Worm (Caenorhabditis elegans) whole organism, late embryonic: ENCODE data around the gene B0547.2.

Source experiments
- ets-4 ChIP-seq: sonication (generic microtip); optimal IDR thresholded peaks from 2 replicates; lab custom pipeline; 2016; ENCODE audit warnings: missing genetic modification characterization, missing compliant biosample characterization
- nhr-11 ChIP-seq: fragments of 150-350 bp; optimal IDR thresholded peaks from 2 replicates; lab custom pipeline; 2014; ENCODE audit warnings: missing biosample characterization, missing genetic modification characterization

ce11 chrIV:5682547-5683234, 36.9 kb downstream of the B0547.2 start, which contains the start of the genes C55C3.7 and C55C3.6:
- no peak for TF ChIP-seq ets-4 (tag; lab: Kevin White, UChicago)
- TF ChIP-seq nhr-11 (tag; lab: Kevin White, UChicago): no peak
